Fruit fly (Drosophila melanogaster): ENCODE measurements around the gene Sdhaf3.

DNA sequence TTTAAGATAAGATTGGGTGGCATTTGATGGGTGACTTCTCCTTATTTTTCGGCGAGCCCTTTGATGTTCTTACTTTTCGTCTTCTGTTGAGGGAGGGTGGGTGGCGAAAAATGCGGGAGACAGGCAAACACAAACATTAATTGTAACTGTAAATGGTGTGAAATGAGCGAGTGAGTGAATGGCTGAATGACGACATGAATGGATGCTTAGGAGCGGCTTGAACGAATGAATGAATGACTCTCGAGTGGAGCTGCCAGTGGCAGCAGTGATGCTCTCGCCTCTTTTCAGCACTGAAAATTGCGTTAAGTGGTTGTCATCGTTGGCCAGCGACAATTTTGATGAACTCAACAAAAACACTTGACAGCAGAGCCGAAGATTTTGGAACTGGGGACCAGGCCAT lies 22.3 kb upstream of the Sdhaf3 start:
- TF ChIP-seq CG8478 (optimal IDR thresholded peaks at IDR 0.05): no peak
- no peak for TF ChIP-seq CTCF (optimal IDR thresholded peaks at IDR 0.05)

All from S2 (cell line).